Fruit fly (Drosophila melanogaster): ENCODE results near the gene Gnmt.

Gnmt gene

dm6 chr3R:12699620-12700378 is 25.4 kb downstream of the Gnmt start:
- peak; percentile 39 for TF ChIP-seq tj (GFP tag; optimal IDR thresholded peaks at IDR 0.05)
- no peak for TF ChIP-seq CG14711 (tag; optimal IDR thresholded peaks at IDR 0.05)

DNA sequence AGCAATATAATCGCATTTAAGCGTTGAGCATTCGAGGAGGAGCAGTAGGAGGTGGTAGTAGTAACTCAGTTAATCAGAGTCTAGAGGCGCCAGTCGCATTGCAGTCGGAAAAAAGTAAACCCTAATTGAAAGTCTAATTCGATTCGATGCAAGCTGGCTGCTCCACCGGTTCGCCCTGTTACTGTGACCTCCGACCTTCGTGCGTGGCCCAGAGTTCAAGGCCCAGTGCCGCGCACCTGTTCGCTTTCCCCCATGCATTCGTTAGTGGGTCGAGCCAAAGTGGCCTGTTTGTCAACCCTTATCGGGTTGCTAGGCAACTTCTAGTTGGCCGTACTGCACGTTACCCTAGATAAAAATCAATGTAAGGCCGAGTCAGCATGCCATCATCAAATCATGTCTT is 26.0 kb downstream of the Gnmt start:
- TF ChIP-seq tj (GFP tag; optimal IDR thresholded peaks at IDR 0.05) (no peak), Hr96 (GFP tag; optimal IDR thresholded peaks at IDR 0.05) (no peak), CG12768 (GFP tag; optimal IDR thresholded peaks at IDR 0.05) (no peak), CG7101 (tag; optimal IDR thresholded peaks at IDR 0.05) (no peak), CG5204 (GFP tag; optimal IDR thresholded peaks at IDR 0.05) (no peak), ovo (GFP tag; optimal IDR thresholded peaks at IDR 0.05) (no peak), cic (GFP tag; optimal IDR thresholded peaks at IDR 0.05) (no peak), CG33017 (tag; optimal IDR thresholded peaks at IDR 0.05) (no peak), CG14711 (tag; optimal IDR thresholded peaks at IDR 0.05) (no peak), bab1 (GFP tag; optimal IDR thresholded peaks at IDR 0.05) (no peak), Mnt (GFP tag; optimal IDR thresholded peaks at IDR 0.05) (no peak), CG11617 (GFP tag; optimal IDR thresholded peaks at IDR 0.05) (no peak), CG1620 (GFP tag; optimal IDR thresholded peaks at IDR 0.05) (no peak), pad (GFP tag; optimal IDR thresholded peaks at IDR 0.05) (no peak), kay (GFP tag; ENCODE audit: borderline replicate concordance) (no peak), Clk (GFP tag; optimal IDR thresholded peaks at IDR 0.05) (no peak), toe (GFP tag; optimal IDR thresholded peaks at IDR 0.05) (no peak), CG7045 (GFP tag; optimal IDR thresholded peaks at IDR 0.05) (no peak), cnc (optimal IDR thresholded peaks at IDR 0.05) (no peak)

- TF ChIP-seq CG5204 (GFP tag; optimal IDR thresholded peaks at IDR 0.05) (no peak), pad (GFP tag; optimal IDR thresholded peaks at IDR 0.05) (no peak), kay (GFP tag; ENCODE audit: borderline replicate concordance) (no peak), cnc (optimal IDR thresholded peaks at IDR 0.05) (no peak), CG12768 (GFP tag; optimal IDR thresholded peaks at IDR 0.05) (no peak), Hr96 (GFP tag; optimal IDR thresholded peaks at IDR 0.05) (no peak), toe (GFP tag; optimal IDR thresholded peaks at IDR 0.05) (no peak), tj (GFP tag; optimal IDR thresholded peaks at IDR 0.05) (no peak), CG33017 (tag; optimal IDR thresholded peaks at IDR 0.05) (no peak), CG11617 (GFP tag; optimal IDR thresholded peaks at IDR 0.05) (no peak), CG1620 (GFP tag; optimal IDR thresholded peaks at IDR 0.05) (no peak), CG14711 (tag; optimal IDR thresholded peaks at IDR 0.05) (no peak), Crg-1 (GFP tag; optimal IDR thresholded peaks at IDR 0.05) (no peak), ovo (GFP tag; optimal IDR thresholded peaks at IDR 0.05) (no peak)
Observed at dm6 chr3R:12701257-12701656, 26.8 kb downstream of the Gnmt start.

DNA sequence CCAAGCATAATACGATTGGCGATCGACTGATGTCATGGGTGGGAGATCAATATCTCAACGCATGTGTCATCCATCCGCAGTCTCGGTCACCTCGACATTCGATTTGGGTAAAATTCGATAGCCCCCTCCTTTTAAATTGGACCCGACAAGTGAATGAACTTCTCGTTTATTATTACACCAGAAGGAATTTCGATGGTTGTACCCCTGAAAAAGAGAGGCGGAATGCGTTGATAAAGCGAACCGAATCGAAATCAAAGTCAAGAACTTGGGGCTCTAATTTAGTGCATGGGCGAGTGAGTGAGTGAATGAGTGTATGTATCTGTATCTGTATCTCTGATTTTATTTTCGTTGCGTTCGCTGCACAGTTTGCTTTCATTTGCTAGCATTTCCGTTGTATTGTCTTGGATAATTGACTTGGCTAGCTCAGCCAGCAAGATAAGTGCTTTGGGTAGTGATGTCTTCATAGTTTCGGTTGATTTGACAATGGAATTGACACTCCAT is 27.6 kb downstream of the Gnmt start:
- no peak for TF ChIP-seq CG14711 (tag; optimal IDR thresholded peaks at IDR 0.05)
- no peak for TF ChIP-seq CG7045 (GFP tag; optimal IDR thresholded peaks at IDR 0.05)
- no peak for TF ChIP-seq CG5204 (GFP tag; optimal IDR thresholded peaks at IDR 0.05)
- TF ChIP-seq CG33017 (tag; optimal IDR thresholded peaks at IDR 0.05) = no peak
- no peak for TF ChIP-seq cic (GFP tag; optimal IDR thresholded peaks at IDR 0.05)
- no peak for TF ChIP-seq Mnt (GFP tag; optimal IDR thresholded peaks at IDR 0.05)

DNA sequence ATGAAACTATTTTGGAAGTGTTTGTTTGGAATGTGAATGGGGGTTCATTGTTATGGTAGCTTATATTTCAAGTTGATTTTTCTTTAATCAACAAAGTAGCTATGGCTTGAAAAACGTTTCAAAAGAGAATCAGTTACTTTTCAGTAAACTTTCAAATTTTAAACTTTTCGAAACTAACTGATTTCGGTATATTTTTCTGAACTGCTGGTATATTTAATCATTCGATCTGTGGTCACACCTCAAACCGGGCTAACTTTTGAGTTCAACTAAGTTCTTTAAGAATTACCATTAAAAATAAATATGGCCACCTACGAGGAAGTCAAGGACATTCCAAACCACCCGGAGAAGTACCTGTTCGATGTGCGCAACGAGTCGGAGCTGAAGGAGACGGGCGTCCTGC is 30.5 kb downstream of the Gnmt start, which contains the start of gene CG12279:
TSS of gene CG12279 (plus strand) at position 234 of the 400 bp plus-strand sequence.
- no peak for TF ChIP-seq CG11617 (GFP tag; optimal IDR thresholded peaks at IDR 0.05)
- no peak for TF ChIP-seq Mnt (GFP tag; optimal IDR thresholded peaks at IDR 0.05)
- no peak for TF ChIP-seq CG7101 (tag; optimal IDR thresholded peaks at IDR 0.05)
- no peak for TF ChIP-seq cnc (optimal IDR thresholded peaks at IDR 0.05)
- no peak for TF ChIP-seq CG7045 (GFP tag; optimal IDR thresholded peaks at IDR 0.05)

DNA sequence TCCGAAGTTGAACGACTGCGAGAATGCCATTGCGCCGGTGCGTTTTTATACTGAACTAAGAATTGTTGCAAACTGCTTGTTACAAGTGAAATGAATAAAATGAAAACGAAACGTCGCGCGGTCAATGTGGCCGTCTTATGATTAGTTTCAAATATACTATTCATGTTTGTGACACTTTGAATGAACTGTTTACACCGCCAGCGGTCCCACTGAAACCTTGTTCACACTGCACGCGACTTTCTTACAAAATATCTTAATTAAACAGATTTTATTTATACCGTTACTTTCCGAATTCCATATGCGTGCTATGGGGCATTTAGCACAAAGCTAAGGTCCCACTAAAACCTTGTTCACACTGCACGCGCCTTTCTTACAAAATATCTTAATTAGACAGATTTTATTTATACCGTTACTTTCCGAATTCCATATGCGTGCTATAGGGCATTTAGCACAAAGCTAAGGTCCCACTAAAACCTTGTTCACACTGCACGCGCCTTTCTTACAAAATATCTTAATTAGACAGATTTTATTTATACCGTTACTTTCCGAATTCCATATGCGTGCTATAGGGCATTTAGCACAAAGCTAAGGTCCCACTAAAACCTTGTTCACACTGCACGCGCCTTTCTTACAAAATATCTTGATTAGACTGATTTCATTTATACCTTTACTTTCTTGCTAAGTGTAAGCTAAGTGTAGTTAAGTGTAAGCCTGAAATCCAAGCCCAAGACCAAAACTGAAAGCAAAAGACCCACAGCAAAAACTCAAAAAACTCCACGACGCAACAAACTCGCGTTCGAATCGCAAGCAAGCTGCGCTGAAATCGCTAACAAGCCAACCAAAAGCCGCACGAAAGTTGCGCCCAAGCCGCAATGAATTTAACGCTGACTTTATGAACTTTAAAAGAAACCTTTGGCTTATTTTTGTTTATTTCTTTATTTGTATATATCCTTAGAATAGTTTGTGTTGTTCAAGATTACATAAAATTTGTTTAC is 38.1 kb downstream of the Gnmt start, which contains the start of gene PolQ:
TSS of gene PolQ (minus strand) at position 122 of the 995 bp plus-strand sequence.
- TF ChIP-seq bab1 (GFP tag; optimal IDR thresholded peaks at IDR 0.05) = peak; percentile 24

- no peak for TF ChIP-seq Clk (GFP tag; optimal IDR thresholded peaks at IDR 0.05)
- no peak for TF ChIP-seq CG5204 (GFP tag; optimal IDR thresholded peaks at IDR 0.05)
- TF ChIP-seq Mnt (GFP tag; optimal IDR thresholded peaks at IDR 0.05) = no peak
- TF ChIP-seq CG1620 (GFP tag; optimal IDR thresholded peaks at IDR 0.05) = no peak
- no peak for TF ChIP-seq CG11617 (GFP tag; optimal IDR thresholded peaks at IDR 0.05)
- TF ChIP-seq CG7045 (GFP tag; optimal IDR thresholded peaks at IDR 0.05) = no peak
- peak; percentile 38 for TF ChIP-seq CG33017 (tag; optimal IDR thresholded peaks at IDR 0.05)
- TF ChIP-seq Crg-1 (GFP tag; optimal IDR thresholded peaks at IDR 0.05) = no peak
- TF ChIP-seq cic (GFP tag; optimal IDR thresholded peaks at IDR 0.05) = peak; percentile 30
- peak; percentile 19 for TF ChIP-seq CG12768 (GFP tag; optimal IDR thresholded peaks at IDR 0.05)
Observed at dm6 chr3R:12715253-12715652, 40.8 kb downstream of the Gnmt start.

All from whole organism, adult.